Fruit fly (Drosophila melanogaster): ENCODE measurements around the gene Surf6.

DNA sequence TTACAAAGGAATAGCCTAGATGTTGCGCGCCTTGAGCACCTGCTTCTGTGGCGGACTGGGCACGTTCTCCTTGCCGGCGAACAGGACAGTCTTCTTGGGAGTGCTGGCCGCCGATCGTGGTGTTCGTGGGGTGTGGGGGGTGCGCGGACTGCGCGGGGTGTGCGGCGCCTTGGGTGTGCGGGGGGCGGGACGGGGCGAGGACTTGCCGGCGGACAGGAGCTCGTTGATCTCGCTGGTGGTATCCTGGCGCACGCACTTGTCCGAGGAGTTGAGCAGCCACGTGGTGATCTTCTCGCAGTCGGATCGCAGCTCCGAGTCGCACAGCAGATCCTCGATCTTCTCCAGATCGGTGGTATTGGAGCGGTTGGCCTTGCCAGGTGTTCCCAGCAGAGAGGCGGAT, 27.5 kb upstream of the Surf6 start:
- TF ChIP-seq psq (GFP tag; optimal IDR thresholded peaks at IDR 0.05) (no peak), Myc (optimal IDR thresholded peaks at IDR 0.05) (no peak), fru (GFP tag; optimal IDR thresholded peaks at IDR 0.05) (no peak), pan (optimal IDR thresholded peaks at IDR 0.05) (no peak), Abd-B (GFP tag; optimal IDR thresholded peaks at IDR 0.05) (no peak), jim (GFP tag; optimal IDR thresholded peaks at IDR 0.05) (no peak), usp (GFP tag; optimal IDR thresholded peaks at IDR 0.05) (no peak), lola (GFP tag; optimal IDR thresholded peaks at IDR 0.05) (no peak), brk (GFP tag; optimal IDR thresholded peaks at IDR 0.05) (no peak)

All from whole organism, wandering third instar larva.